Worm (Caenorhabditis elegans) whole organism, L2 larva: ENCODE results near the gene F59B2.8.

Experiments used
- aly-2 ChIP-seq: fragments of 150-350 bp; optimal IDR thresholded peaks from 2 replicates; lab custom pipeline; 2014; ENCODE audit warnings: missing biosample characterization, missing genetic modification characterization
- elt-3 ChIP-seq: sonication (generic microtip); optimal IDR thresholded peaks from 2 replicates; lab custom pipeline; 2017; ENCODE audit warnings: missing biosample characterization, missing genetic modification characterization
- lin-39 ChIP-seq: fragments of 150-350 bp; optimal IDR thresholded peaks from 2 replicates; lab custom pipeline; 2014; ENCODE audit warnings: missing biosample characterization, missing genetic modification reagents, missing genetic modification characterization
- nhr-11 ChIP-seq: fragments of 150-350 bp; optimal IDR thresholded peaks from 2 replicates; lab custom pipeline; 2014; ENCODE audit warnings: missing biosample characterization, missing genetic modification characterization
- nhr-77 ChIP-seq: fragments of 150-350 bp; optimal IDR thresholded peaks from 2 replicates; lab custom pipeline; 2014; ENCODE audit warnings: missing biosample characterization, missing genetic modification characterization
- peb-1 ChIP-seq: fragments of 150-350 bp; optimal IDR thresholded peaks from 2 replicates; lab custom pipeline; 2014; ENCODE audit warnings: missing biosample characterization, missing genetic modification characterization
- sma-9 ChIP-seq, 2 experiments: fragments of 150-350 bp in 1 of 2; sonication (generic microtip) in 1 of 2; optimal IDR thresholded peaks; 2 replicates each; lab custom pipeline; 2014 to 2016; ENCODE audit warnings: missing genetic modification characterization in 2 of 2, mild to moderate bottlenecking in 1 of 2, missing biosample characterization in 1 of 2, missing compliant biosample characterization in 1 of 2, missing genetic modification reagents in 1 of 2, moderate library complexity in 1 of 2
- snpc-4 ChIP-seq: fragments of 150-350 bp; optimal IDR thresholded peaks from 2 replicates; lab custom pipeline; 2014; ENCODE audit warnings: missing biosample characterization, missing genetic modification characterization
- unc-62 ChIP-seq: fragments of 150-350 bp; optimal IDR thresholded peaks from 2 replicates; lab custom pipeline; 2014; ENCODE audit warnings: missing biosample characterization, missing genetic modification reagents, missing genetic modification characterization
- zag-1 ChIP-seq: fragments of 150-350 bp; optimal IDR thresholded peaks from 2 replicates; lab custom pipeline; 2014; ENCODE audit warnings: missing biosample characterization, missing genetic modification characterization
- ztf-1 ChIP-seq: fragments of 200-800 bp; sonication (Bioruptor generic); conservative IDR thresholded peaks from 2 replicates; pipeline ENCODE4 v1.3.6; 2022; ENCODE audit warnings: missing genetic modification characterization, missing compliant biosample characterization

DNA sequence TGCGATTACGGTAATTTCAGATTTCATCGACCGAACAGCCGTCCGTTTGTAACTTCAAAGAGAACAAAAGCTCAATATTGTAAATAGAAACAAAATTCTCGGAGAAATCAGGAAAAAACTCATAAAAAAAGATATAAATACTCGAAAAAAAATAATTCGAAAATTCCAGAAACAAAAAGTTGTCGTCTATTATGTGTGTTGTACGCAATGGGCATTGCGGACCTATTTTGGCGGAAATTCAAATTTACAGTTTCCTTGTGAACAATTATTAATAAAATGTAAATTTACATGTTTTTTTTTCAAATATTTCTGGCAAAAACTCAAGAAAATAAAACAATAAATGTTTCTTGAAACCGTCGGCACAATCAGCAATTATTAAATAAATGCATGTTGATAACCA, 24.5 kb downstream of the F59B2.8 start:
- TF ChIP-seq nhr-77 (tag; lab: Kevin White, UChicago) (no peak), zag-1 (tag; lab: Kevin White, UChicago) (no peak), ztf-1 (GFP tag; lab: Robert Waterston, UW) (no peak), peb-1 (no peak), unc-62 (GFP tag; lab: Kevin White, UChicago) (no peak), snpc-4 (tag; lab: Kevin White, UChicago) (no peak), nhr-11 (tag; lab: Kevin White, UChicago) (no peak), sma-9 (GFP tag; optimal IDR thresholded peaks at IDR 0.05; lab: Kevin White, UChicago) (no peak), sma-9 (tag; optimal IDR thresholded peaks at IDR 0.05; lab: Kevin White, UChicago) (no peak), lin-39 (tag; lab: Kevin White, UChicago) (no peak), elt-3 (tag; lab: Kevin White, UChicago) (no peak), aly-2 (tag; lab: Kevin White, UChicago) (no peak)
